Worm (Caenorhabditis elegans) whole organism, L2 larva: ENCODE measurements around the gene Y71H2B.2.

Experiments used
- R02D3.7 ChIP-seq: fragments of 150-350 bp; optimal IDR thresholded peaks from 2 replicates; lab custom pipeline; 2014; ENCODE audit warnings: missing biosample characterization, missing genetic modification characterization
- aly-2 ChIP-seq: fragments of 150-350 bp; optimal IDR thresholded peaks from 2 replicates; lab custom pipeline; 2014; ENCODE audit warnings: missing biosample characterization, missing genetic modification characterization
- blmp-1 ChIP-seq: sonication (generic microtip); optimal IDR thresholded peaks from 2 replicates; lab custom pipeline; 2017; ENCODE audit warnings: missing genetic modification characterization, mild to moderate bottlenecking, missing compliant biosample characterization, antibody characterized with exemption, moderate library complexity; ENCODE audit not compliant: insufficient read depth
- ceh-82 ChIP-seq: fragments of 150-350 bp; optimal IDR thresholded peaks from 2 replicates; lab custom pipeline; 2014; ENCODE audit warnings: missing biosample characterization, missing genetic modification characterization
- dmd-4 ChIP-seq: sonication (generic microtip); optimal IDR thresholded peaks from 2 replicates; lab custom pipeline; 2017; ENCODE audit warnings: missing biosample characterization, missing genetic modification characterization
- elt-1 ChIP-seq: fragments of 150-350 bp; optimal IDR thresholded peaks from 2 replicates; lab custom pipeline; 2014; ENCODE audit warnings: missing biosample characterization, missing genetic modification characterization
- fos-1 ChIP-seq: fragments of 150-350 bp; optimal IDR thresholded peaks from 2 replicates; lab custom pipeline; 2014; ENCODE audit warnings: missing biosample characterization, missing genetic modification characterization
- lin-13 ChIP-seq: fragments of 150-350 bp; optimal IDR thresholded peaks from 2 replicates; lab custom pipeline; 2014; ENCODE audit warnings: missing biosample characterization, missing genetic modification reagents, missing genetic modification characterization
- lin-39 ChIP-seq: fragments of 150-350 bp; optimal IDR thresholded peaks from 2 replicates; lab custom pipeline; 2014; ENCODE audit warnings: missing biosample characterization, missing genetic modification reagents, missing genetic modification characterization
- mab-5 ChIP-seq: fragments of 150-350 bp; optimal IDR thresholded peaks from 2 replicates; lab custom pipeline; 2014; ENCODE audit warnings: missing biosample characterization, missing genetic modification characterization
- nhr-77 ChIP-seq: fragments of 150-350 bp; optimal IDR thresholded peaks from 2 replicates; lab custom pipeline; 2014; ENCODE audit warnings: missing biosample characterization, missing genetic modification characterization
- skn-1 ChIP-seq: sonication (generic microtip); optimal IDR thresholded peaks from 2 replicates; lab custom pipeline; 2017; ENCODE audit warnings: missing biosample characterization, missing genetic modification characterization

ce11 chrIII:2652704-2653566 is 30.0 kb downstream of the Y71H2B.2 start:
- no peak for TF ChIP-seq lin-39 (tag; lab: Kevin White, UChicago)
- TF ChIP-seq fos-1 (tag; lab: Kevin White, UChicago): no peak
- TF ChIP-seq lin-13 (GFP tag; lab: Kevin White, UChicago): no peak
- TF ChIP-seq mab-5 (tag; lab: Kevin White, UChicago): no peak
- TF ChIP-seq R02D3.7 (tag; lab: Kevin White, UChicago): no peak
- no peak for TF ChIP-seq dmd-4 (tag; lab: Kevin White, UChicago)
- TF ChIP-seq ceh-82 (tag; lab: Kevin White, UChicago): no peak
- TF ChIP-seq nhr-77 (tag; lab: Kevin White, UChicago): no peak
- TF ChIP-seq aly-2 (tag; lab: Kevin White, UChicago): no peak
- TF ChIP-seq blmp-1 (tag; lab: Kevin White, UChicago): no peak
- no peak for TF ChIP-seq elt-1 (tag; lab: Kevin White, UChicago)
- no peak for TF ChIP-seq skn-1 (tag; lab: Kevin White, UChicago)
